Worm (Caenorhabditis elegans) whole organism, young adult: ENCODE results near the gene riok-3.

Experiments
- B0019.2 ChIP-seq: fragments of 200-800 bp; sonication (Bioruptor generic); conservative IDR thresholded peaks from 2 replicates; pipeline ENCODE4 v1.3.6; 2022; ENCODE audit warnings: missing genetic modification reagents, missing genetic modification characterization, missing compliant biosample characterization
- C17E4.6 ChIP-seq: fragments of 200-800 bp; sonication (Bioruptor generic); IDR thresholded peaks from 2 replicates; pipeline ENCODE4 v1.3.6; 2022; ENCODE audit warnings: missing genetic modification reagents, missing genetic modification characterization, missing compliant biosample characterization
- F10E7.11 ChIP-seq: sonication (generic microtip); optimal IDR thresholded peaks from 2 replicates; lab custom pipeline; 2017; ENCODE audit warnings: mild to moderate bottlenecking, missing genetic modification characterization, moderate library complexity, missing compliant biosample characterization
- F22D6.2 ChIP-seq: sonication (generic microtip); optimal IDR thresholded peaks from 2 replicates; lab custom pipeline; 2016; ENCODE audit warnings: mild to moderate bottlenecking, missing genetic modification characterization, missing compliant biosample characterization
- F52B5.7 ChIP-seq: sonication (generic microtip); optimal IDR thresholded peaks from 2 replicates; lab custom pipeline; 2016; ENCODE audit warnings: mild to moderate bottlenecking, missing genetic modification characterization, missing compliant biosample characterization
- K11D2.4 ChIP-seq: fragments of 200-800 bp; sonication (Bioruptor generic); IDR thresholded peaks from 2 replicates; pipeline ENCODE4 v1.3.6; 2022; ENCODE audit warnings: missing genetic modification reagents, missing genetic modification characterization, missing compliant biosample characterization
- T07F8.4 ChIP-seq: sonication (generic microtip); optimal IDR thresholded peaks from 2 replicates; lab custom pipeline; 2016; ENCODE audit warnings: mild to moderate bottlenecking, missing genetic modification characterization, moderate library complexity, missing compliant biosample characterization
- T26A5.8 ChIP-seq: sonication (generic microtip); optimal IDR thresholded peaks from 2 replicates; lab custom pipeline; 2016; ENCODE audit warnings: missing genetic modification characterization, missing compliant biosample characterization
- Y53F4B.3 ChIP-seq: fragments of 200-800 bp; sonication (Bioruptor generic); IDR thresholded peaks from 2 replicates; pipeline ENCODE4 v1.3.6; 2022; ENCODE audit warnings: missing genetic modification reagents, missing genetic modification characterization, missing compliant biosample characterization
- Y56A3A.18 ChIP-seq: fragments of 200-800 bp; sonication (Bioruptor generic); IDR thresholded peaks from 2 replicates; pipeline ENCODE4 v1.3.6; 2022; ENCODE audit warnings: missing genetic modification reagents, missing genetic modification characterization, missing compliant biosample characterization
- Y67H2A.10 ChIP-seq: fragments of 200-800 bp; sonication (Bioruptor generic); conservative IDR thresholded peaks from 2 replicates; pipeline ENCODE4 v1.3.6; 2022; ENCODE audit warnings: missing genetic modification reagents, missing genetic modification characterization, missing compliant biosample characterization
- Y95B8A.8 ChIP-seq: fragments of 200-800 bp; sonication (Bioruptor generic); IDR thresholded peaks from 2 replicates; pipeline ENCODE4 v1.3.6; 2022; ENCODE audit warnings: missing genetic modification reagents, missing genetic modification characterization, missing compliant biosample characterization
- ZK185.1 ChIP-seq: sonication (generic microtip); optimal IDR thresholded peaks from 2 replicates; lab custom pipeline; 2016; ENCODE audit warnings: mild to moderate bottlenecking, missing genetic modification characterization, missing compliant biosample characterization; ENCODE audit not compliant: poor library complexity, severe bottlenecking
- akir-1 ChIP-seq: fragments of 200-800 bp; sonication (Bioruptor generic); optimal IDR thresholded peaks from 2 replicates; lab custom pipeline; 2018; ENCODE audit warnings: mild to moderate bottlenecking, missing genetic modification characterization, moderate library complexity, missing compliant biosample characterization
- aptf-2 ChIP-seq: fragments of 200-800 bp; sonication (Bioruptor generic); conservative IDR thresholded peaks from 2 replicates; pipeline ENCODE4 v1.3.6; 2022; ENCODE audit warnings: missing genetic modification reagents, missing genetic modification characterization, missing compliant biosample characterization
- aptf-3 ChIP-seq: fragments of 200-800 bp; sonication (Bioruptor generic); IDR thresholded peaks from 2 replicates; pipeline ENCODE4 v1.3.6; 2022; ENCODE audit warnings: missing genetic modification characterization, missing compliant biosample characterization
- attf-3 ChIP-seq: fragments of 200-800 bp; sonication (Bioruptor generic); conservative IDR thresholded peaks from 2 replicates; pipeline ENCODE4 v1.3.6; 2022; ENCODE audit warnings: missing genetic modification reagents, missing genetic modification characterization, missing compliant biosample characterization
- bed-2 ChIP-seq: fragments of 200-800 bp; sonication (Bioruptor generic); IDR thresholded peaks from 2 replicates; pipeline ENCODE4 v1.3.6; 2022; ENCODE audit warnings: missing genetic modification reagents, missing genetic modification characterization, missing compliant biosample characterization
- ccch-3 ChIP-seq: fragments of 200-800 bp; sonication (Bioruptor generic); optimal IDR thresholded peaks from 2 replicates; lab custom pipeline; 2018; ENCODE audit warnings: mild to moderate bottlenecking, missing genetic modification characterization, missing compliant biosample characterization
- cebp-2 ChIP-seq: fragments of 200-800 bp; sonication (Bioruptor generic); IDR thresholded peaks from 2 replicates; pipeline ENCODE4 v1.3.6; 2022; ENCODE audit warnings: missing genetic modification characterization, missing compliant biosample characterization
- ceh-100 ChIP-seq: fragments of 200-800 bp; sonication (Bioruptor generic); IDR thresholded peaks from 2 replicates; pipeline ENCODE4 v1.3.6; 2022; ENCODE audit warnings: missing genetic modification reagents, missing genetic modification characterization, missing compliant biosample characterization
- ceh-27 ChIP-seq: fragments of 200-800 bp; sonication (Bioruptor generic); optimal IDR thresholded peaks from 2 replicates; lab custom pipeline; 2018; ENCODE audit warnings: mild to moderate bottlenecking, missing genetic modification characterization, moderate library complexity, missing compliant biosample characterization
- ceh-58 ChIP-seq: fragments of 200-800 bp; sonication (Bioruptor generic); IDR thresholded peaks from 2 replicates; pipeline ENCODE4 v1.3.6; 2022; ENCODE audit warnings: missing genetic modification characterization, missing compliant biosample characterization
- ceh-91 ChIP-seq: fragments of 200-800 bp; sonication (Bioruptor generic); IDR thresholded peaks from 2 replicates; pipeline ENCODE4 v1.3.6; 2022; ENCODE audit warnings: missing genetic modification reagents, missing genetic modification characterization, missing compliant biosample characterization
- dox-1 ChIP-seq: fragments of 200-800 bp; sonication (Bioruptor generic); IDR thresholded peaks from 2 replicates; pipeline ENCODE4 v1.3.6; 2022; ENCODE audit warnings: missing genetic modification reagents, missing genetic modification characterization, missing compliant biosample characterization
- efl-1 ChIP-seq: fragments of 150-350 bp; optimal IDR thresholded peaks from 2 replicates; lab custom pipeline; 2014; ENCODE audit warnings: missing biosample characterization, missing genetic modification reagents, missing genetic modification characterization
- egl-44 ChIP-seq: fragments of 200-800 bp; sonication (Bioruptor generic); IDR thresholded peaks from 2 replicates; pipeline ENCODE4 v1.3.6; 2022; ENCODE audit warnings: missing genetic modification reagents, missing genetic modification characterization, missing compliant biosample characterization
- ets-4 ChIP-seq: fragments of 200-800 bp; sonication (Bioruptor generic); optimal IDR thresholded peaks from 2 replicates; lab custom pipeline; 2018; ENCODE audit warnings: mild to moderate bottlenecking, missing genetic modification characterization, missing compliant biosample characterization
- hlh-26 ChIP-seq: fragments of 200-800 bp; sonication (Bioruptor generic); conservative IDR thresholded peaks from 2 replicates; pipeline ENCODE4 v1.3.6; 2022; ENCODE audit warnings: missing genetic modification reagents, missing genetic modification characterization, missing compliant biosample characterization
- let-607 ChIP-seq, 2 experiments: fragments of 200-800 bp in 1 of 2; sonication (Bioruptor generic) in 1 of 2; sonication (generic microtip) in 1 of 2; optimal IDR thresholded peaks; 2 replicates each; lab custom pipeline; 2016 to 2018; ENCODE audit warnings: mild to moderate bottlenecking in 2 of 2, missing compliant biosample characterization in 2 of 2, missing genetic modification characterization in 2 of 2, moderate library complexity in 2 of 2, missing genotype in 1 of 2
- lin-26 ChIP-seq: fragments of 200-800 bp; sonication (Bioruptor generic); IDR thresholded peaks from 2 replicates; pipeline ENCODE4 v1.3.6; 2022; ENCODE audit warnings: missing genetic modification reagents, missing genetic modification characterization, missing compliant biosample characterization
- madf-6 ChIP-seq: fragments of 200-800 bp; sonication (Bioruptor generic); IDR thresholded peaks from 2 replicates; pipeline ENCODE4 v1.3.6; 2022; ENCODE audit warnings: missing genetic modification reagents, missing genetic modification characterization, missing compliant biosample characterization
- nfya-2 ChIP-seq: fragments of 200-800 bp; sonication (Bioruptor generic); IDR thresholded peaks from 2 replicates; pipeline ENCODE4 v1.3.6; 2022; ENCODE audit warnings: missing genetic modification reagents, missing genetic modification characterization, missing compliant biosample characterization
- nfyb-1 ChIP-seq: fragments of 200-800 bp; sonication (Bioruptor generic); IDR thresholded peaks from 2 replicates; pipeline ENCODE4 v1.3.6; 2022; ENCODE audit warnings: missing genetic modification reagents, missing genetic modification characterization, missing compliant biosample characterization
- nhr-179 ChIP-seq: sonication (generic microtip); optimal IDR thresholded peaks from 2 replicates; lab custom pipeline; 2016; ENCODE audit warnings: mild to moderate bottlenecking, missing genetic modification characterization, missing compliant biosample characterization
- nhr-90 ChIP-seq: sonication (generic microtip); optimal IDR thresholded peaks from 2 replicates; lab custom pipeline; 2016; ENCODE audit warnings: missing genotype, mild to moderate bottlenecking, missing genetic modification characterization, missing compliant biosample characterization
- pbrm-1 ChIP-seq: fragments of 200-800 bp; sonication (Bioruptor generic); IDR thresholded peaks from 2 replicates; pipeline ENCODE4 v1.3.6; 2022; ENCODE audit warnings: missing genetic modification reagents, missing genetic modification characterization, missing compliant biosample characterization
- rcor-1 ChIP-seq: fragments of 200-800 bp; sonication (Bioruptor generic); IDR thresholded peaks from 2 replicates; pipeline ENCODE4 v1.3.6; 2022; ENCODE audit warnings: missing genetic modification reagents, missing genetic modification characterization, missing compliant biosample characterization
- sdz-38 ChIP-seq: sonication (generic microtip); optimal IDR thresholded peaks from 2 replicates; lab custom pipeline; 2016; ENCODE audit warnings: missing genotype, missing genetic modification characterization, missing compliant biosample characterization
- snpc-1.3 ChIP-seq: sonication (generic microtip); optimal IDR thresholded peaks from 2 replicates; lab custom pipeline; 2017; ENCODE audit warnings: missing genetic modification characterization, mild to moderate bottlenecking, missing compliant biosample characterization, antibody characterized with exemption, moderate library complexity, missing genotype, missing genetic modification reagents; ENCODE audit not compliant: insufficient read depth
- snpc-4 ChIP-seq, 5 experiments: fragments of 150-350 bp in 1 of 5; sonication (generic microtip) in 4 of 5; optimal IDR thresholded peaks; 2 replicates each; lab custom pipeline; 2014 to 2018; ENCODE audit warnings: missing genetic modification characterization in 5 of 5, missing biosample characterization in 3 of 5, antibody characterized with exemption in 2 of 5, mild to moderate bottlenecking in 2 of 5, missing compliant biosample characterization in 2 of 5, missing genotype in 2 of 5, moderate library complexity in 2 of 5, missing genetic modification reagents in 1 of 5
- somi-1 ChIP-seq: fragments of 200-800 bp; sonication (Bioruptor generic); optimal IDR thresholded peaks from 2 replicates; lab custom pipeline; 2018; ENCODE audit warnings: mild to moderate bottlenecking, missing genetic modification characterization, missing compliant biosample characterization
- tlf-1 ChIP-seq: fragments of 200-800 bp; sonication (Bioruptor generic); optimal IDR thresholded peaks from 2 replicates; lab custom pipeline; 2018; ENCODE audit warnings: mild to moderate bottlenecking, missing genetic modification characterization, missing compliant biosample characterization
- unc-130 ChIP-seq: sonication (generic microtip); optimal IDR thresholded peaks from 2 replicates; lab custom pipeline; 2016; ENCODE audit warnings: missing genetic modification reagents, missing genetic modification characterization, missing compliant biosample characterization
- zfh-2 ChIP-seq: fragments of 200-800 bp; sonication (Bioruptor generic); conservative IDR thresholded peaks from 2 replicates; pipeline ENCODE4 v1.3.6; 2022; ENCODE audit warnings: missing genetic modification reagents, missing genetic modification characterization, missing compliant biosample characterization
- ztf-18 ChIP-seq: sonication (generic microtip); optimal IDR thresholded peaks from 2 replicates; lab custom pipeline; 2016; ENCODE audit warnings: missing genotype, mild to moderate bottlenecking, missing genetic modification characterization, missing compliant biosample characterization
- ztf-26 ChIP-seq: sonication (generic microtip); optimal IDR thresholded peaks from 2 replicates; lab custom pipeline; 2017; ENCODE audit warnings: missing genetic modification characterization, missing compliant biosample characterization

The riok-3 gene

ce11 chrIII:9780665-9781304 lies 24.0 kb downstream of the riok-3 start, which contains the start of gene vha-1 (continued):
- TF ChIP-seq egl-44 (GFP tag; lab: Robert Waterston, UW) (no peak), nhr-90 (peak; percentile 76), ZK185.1 (tag; lab: Kevin White, UChicago) (peak; percentile 26), ceh-91 (GFP tag; lab: Robert Waterston, UW) (no peak), F22D6.2 (no peak), Y56A3A.18 (no peak), sdz-38 (tag; lab: Kevin White, UChicago) (no peak), bed-2 (GFP tag; lab: Robert Waterston, UW) (no peak), madf-6 (GFP tag; lab: Robert Waterston, UW) (peak; percentile 38; the same call in 1 of the 2 replicates), ceh-58 (GFP tag; lab: Robert Waterston, UW) (no peak), attf-3 (no peak; the same call in 1 of the 2 replicates), T26A5.8 (no peak), C17E4.6 (GFP tag; lab: Robert Waterston, UW) (no peak), hlh-26 (GFP tag; lab: Robert Waterston, UW) (no peak), T07F8.4 (tag; lab: Kevin White, UChicago) (no peak), unc-130 (no peak), cebp-2 (GFP tag; lab: Robert Waterston, UW) (no peak), efl-1 (GFP tag; lab: Kevin White, UChicago) (peak; percentile 27), zfh-2 (GFP tag; lab: Robert Waterston, UW) (peak; percentile 55; the same call in 1 of the 2 replicates), Y67H2A.10 (peak; percentile 93), pbrm-1 (GFP tag; lab: Robert Waterston, UW) (peak; percentile 63), Y53F4B.3 (GFP tag; lab: Robert Waterston, UW) (no peak), ztf-18 (peak; percentile 51), snpc-1.3 (tag; lab: Kevin White, UChicago) (peak; percentile 0), akir-1 (GFP tag; lab: Kevin White, UChicago) (no peak), rcor-1 (GFP tag; lab: Robert Waterston, UW) (peak; percentile 77; the same call in 1 of the 2 replicates), let-607 (tag; optimal IDR thresholded peaks at IDR 0.05; lab: Kevin White, UChicago) (peak; percentile 87 to 91), B0019.2 (GFP tag; lab: Robert Waterston, UW) (no peak), nfya-2 (no peak), snpc-4 (GFP tag; optimal IDR thresholded peaks at IDR 0.05; lab: Kevin White, UChicago) (no peak), snpc-4 (tag; optimal IDR thresholded peaks at IDR 0.05; lab: Kevin White, UChicago) (peak in 3 of 4 experiments; percentile 36 to 62 (median 46)), K11D2.4 (GFP tag; lab: Robert Waterston, UW) (peak; percentile 40; the same call in 1 of the 2 replicates), aptf-2 (no peak), ztf-26 (peak; percentile 67), ceh-27 (GFP tag; lab: Kevin White, UChicago) (peak; percentile 87), somi-1 (peak; percentile 31), ccch-3 (GFP tag; lab: Kevin White, UChicago) (no peak), ets-4 (GFP tag; lab: Kevin White, UChicago) (peak; percentile 34), dox-1 (GFP tag; lab: Robert Waterston, UW) (peak; percentile 88), nfyb-1 (peak; percentile 67; the same call in 1 of the 2 replicates), F52B5.7 (tag; lab: Kevin White, UChicago) (no peak), Y95B8A.8 (GFP tag; lab: Robert Waterston, UW) (no peak), F10E7.11 (tag; lab: Kevin White, UChicago) (no peak), tlf-1 (GFP tag; lab: Kevin White, UChicago) (peak; percentile 66), aptf-3 (GFP tag; lab: Robert Waterston, UW) (no peak), ceh-100 (GFP tag; lab: Robert Waterston, UW) (peak; percentile 77), lin-26 (GFP tag; lab: Robert Waterston, UW) (peak; percentile 75), nhr-179 (tag; lab: Kevin White, UChicago) (no peak)
